Worm (Caenorhabditis elegans): ENCODE data around the gene cest-5.1.

ce11 chrIV:6588080-6588613 lies 43.4 kb downstream of the cest-5.1 start:
- TF ChIP-seq mes-4 (tag; optimal IDR thresholded peaks at IDR 0.05), result no peak
- no peak for TF ChIP-seq snpc-3.4 (tag; optimal IDR thresholded peaks at IDR 0.05)
- TF ChIP-seq hlh-12 (tag; optimal IDR thresholded peaks at IDR 0.05), result no peak
- TF ChIP-seq ama-1 (optimal IDR thresholded peaks at IDR 0.05), result no peak
- TF ChIP-seq ama-1 (GFP tag; optimal IDR thresholded peaks at IDR 0.05), result no peak
- TF ChIP-seq lin-54 (GFP tag; optimal IDR thresholded peaks at IDR 0.05), result no peak
- no peak for TF ChIP-seq rec-8 (tag; optimal IDR thresholded peaks at IDR 0.05)
- no peak for TF ChIP-seq sptf-2 (GFP tag; optimal IDR thresholded peaks at IDR 0.05)
- no peak for TF ChIP-seq nfyb-1 (GFP tag; IDR thresholded peaks at IDR 0.05)
